Fruit fly (Drosophila melanogaster): ENCODE results near the gene CG14151.

The CG14151 gene

dm6 chr3L:10660744-10661589, 32.7 kb upstream of the CG14151 start, which contains the start of the genes CG32066 and CG8003 (continued):
- TF ChIP-seq crp (GFP tag; optimal IDR thresholded peaks at IDR 0.05) (no peak), lov (optimal IDR thresholded peaks at IDR 0.05) (no peak), lov (GFP tag; IDR thresholded peaks at IDR 0.05) (no peak), CG10147 (GFP tag; optimal IDR thresholded peaks at IDR 0.05) (no peak), ATbp (GFP tag; optimal IDR thresholded peaks at IDR 0.05) (no peak), CG10565 (GFP tag; optimal IDR thresholded peaks at IDR 0.05) (no peak), lmd (GFP tag; IDR thresholded peaks at IDR 0.05) (no peak; the same call in 1 of the 2 replicates), CG1603 (tag; optimal IDR thresholded peaks at IDR 0.05) (peak; percentile 46), CG8290 (GFP tag; optimal IDR thresholded peaks at IDR 0.05) (peak; percentile 38), CG8290 (tag; optimal IDR thresholded peaks at IDR 0.05) (peak in 1 of 2 experiments; percentile 78), ERR (GFP tag; optimal IDR thresholded peaks at IDR 0.05) (no peak), CG9215 (GFP tag; IDR thresholded peaks at IDR 0.05) (no peak), CG15696 (tag; optimal IDR thresholded peaks at IDR 0.05) (peak; percentile 32), CG4328 (GFP tag; optimal IDR thresholded peaks at IDR 0.05) (no peak), CG30020 (tag; optimal IDR thresholded peaks at IDR 0.05) (peak; percentile 60), CG9932 (GFP tag; IDR thresholded peaks at IDR 0.05) (peak; percentile 74), CG17612 (GFP tag; IDR thresholded peaks at IDR 0.05) (no peak), CG4854 (GFP tag; optimal IDR thresholded peaks at IDR 0.05) (no peak), Hmr (GFP tag; optimal IDR thresholded peaks at IDR 0.05) (peak; percentile 16), Hand (GFP tag; optimal IDR thresholded peaks at IDR 0.05) (peak; percentile 2), tap (tag; optimal IDR thresholded peaks at IDR 0.05) (no peak), CG8944 (GFP tag; optimal IDR thresholded peaks at IDR 0.05) (no peak), CG7987 (GFP tag; optimal IDR thresholded peaks at IDR 0.05) (peak; percentile 66), wor (GFP tag; IDR thresholded peaks at IDR 0.05) (no peak), CG2889 (GFP tag; IDR thresholded peaks at IDR 0.05) (no peak), HLH3B (GFP tag; IDR thresholded peaks at IDR 0.05) (0 out of 2 replicates have a peak, but pooled peaks have one; percentile 15), Dip2 (GFP tag; IDR thresholded peaks at IDR 0.05) (no peak), CG11247 (GFP tag; IDR thresholded peaks at IDR 0.05) (no peak), CG16815 (GFP tag; optimal IDR thresholded peaks at IDR 0.05) (no peak), CG1233 (GFP tag; optimal IDR thresholded peaks at IDR 0.05) (no peak), CG5953 (GFP tag; IDR thresholded peaks at IDR 0.05) (0 out of 2 replicates have a peak, but pooled peaks have one; percentile 25), stwl (tag; optimal IDR thresholded peaks at IDR 0.05) (peak; percentile 14), Oli (tag; optimal IDR thresholded peaks at IDR 0.05) (no peak), trh (GFP tag; optimal IDR thresholded peaks at IDR 0.05) (no peak), schlank (tag; optimal IDR thresholded peaks at IDR 0.05) (no peak), vvl (GFP tag; IDR thresholded peaks at IDR 0.05) (peak; percentile 32), wek (GFP tag; optimal IDR thresholded peaks at IDR 0.05) (peak; percentile 1), Nf-YC (tag; optimal IDR thresholded peaks at IDR 0.05) (peak; percentile 70), tio (GFP tag; optimal IDR thresholded peaks at IDR 0.05) (no peak), ap (GFP tag; IDR thresholded peaks at IDR 0.05) (no peak), croc (GFP tag; conservative IDR thresholded peaks at IDR 0.05) (no peak), CG18599 (GFP tag; optimal IDR thresholded peaks at IDR 0.05) (peak; percentile 30), unpg (GFP tag; optimal IDR thresholded peaks at IDR 0.05) (no peak), CG18764 (GFP tag; optimal IDR thresholded peaks at IDR 0.05) (no peak), Dp (GFP tag; optimal IDR thresholded peaks at IDR 0.05) (peak; percentile 6), CG9609 (GFP tag; optimal IDR thresholded peaks at IDR 0.05) (no peak), Mad (GFP tag; optimal IDR thresholded peaks at IDR 0.05) (peak; percentile 20), crol (GFP tag; IDR thresholded peaks at IDR 0.05) (no peak), CG30403 (GFP tag; optimal IDR thresholded peaks at IDR 0.05) (peak; percentile 64), dimm (GFP tag; IDR thresholded peaks at IDR 0.05) (0 out of 2 replicates have a peak, but pooled peaks have one; percentile 10)
